Worm (Caenorhabditis elegans): ENCODE results near the gene ptr-19.

ptr-19 gene

DNA sequence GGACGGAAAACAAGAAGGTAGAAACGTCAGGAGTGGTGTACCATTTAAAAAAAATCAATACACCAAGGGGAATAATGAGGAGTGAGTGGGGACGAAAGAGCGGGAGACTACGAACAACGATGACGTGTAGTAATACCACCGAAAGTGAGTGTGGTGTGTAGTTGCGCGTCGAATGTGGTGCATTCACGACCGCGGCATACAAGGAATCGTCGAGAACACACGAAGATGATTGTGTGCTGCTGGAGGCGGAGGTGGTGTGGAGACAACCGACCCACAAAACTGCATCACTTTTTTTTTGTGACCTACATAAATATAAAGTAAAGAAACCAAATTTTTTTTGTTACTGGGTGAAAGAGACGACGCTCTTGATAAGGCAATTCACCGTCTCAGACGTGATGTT lies 36.7 kb downstream of the ptr-19 start (continued):
- TF ChIP-seq ceh-63 (GFP tag; optimal IDR thresholded peaks at IDR 0.05) (no peak), nhr-28 (tag; optimal IDR thresholded peaks at IDR 0.05) (no peak), nhr-85 (tag) (peak; percentile 62), nhr-47 (tag; optimal IDR thresholded peaks at IDR 0.05) (peak; percentile 67), xbp-1 (tag; optimal IDR thresholded peaks at IDR 0.05) (peak; percentile 99), elt-2 (tag; optimal IDR thresholded peaks at IDR 0.05) (peak; percentile 35), nhr-76 (tag; optimal IDR thresholded peaks at IDR 0.05) (no peak), nhr-90 (tag; optimal IDR thresholded peaks at IDR 0.05; ENCODE audit: poor library complexity) (peak; percentile 8), mdl-1 (tag; optimal IDR thresholded peaks at IDR 0.05) (peak in 1 of 2 experiments; percentile 48)

DNA sequence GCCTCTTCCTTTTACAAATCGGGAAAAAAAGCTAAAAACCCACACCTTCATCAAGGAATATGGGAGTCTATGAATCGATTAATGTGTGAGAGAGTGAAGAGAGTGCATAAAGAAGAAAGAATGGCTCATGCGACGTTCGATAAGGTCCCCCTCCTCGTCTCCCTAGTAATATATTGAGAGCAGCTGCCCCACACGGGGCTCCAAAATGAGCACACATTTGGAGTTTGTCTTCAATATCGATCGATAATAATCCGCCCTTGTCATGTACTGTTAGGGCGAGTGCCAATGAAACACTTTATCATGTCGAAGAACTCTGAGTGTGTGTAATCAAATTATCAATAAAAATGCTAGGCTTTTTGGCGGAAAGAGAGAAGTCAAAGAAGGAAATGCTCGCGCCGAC lies 37.6 kb downstream of the ptr-19 start:
- TF ChIP-seq pax-3 (tag; optimal IDR thresholded peaks at IDR 0.05), result peak; percentile 11
- TF ChIP-seq skn-1 (tag; optimal IDR thresholded peaks at IDR 0.05), result no peak
- no peak for TF ChIP-seq F16B12.6 (tag; optimal IDR thresholded peaks at IDR 0.05)
- no peak for TF ChIP-seq nhr-20 (tag; optimal IDR thresholded peaks at IDR 0.05)
- no peak for TF ChIP-seq swsn-7 (tag; optimal IDR thresholded peaks at IDR 0.05)
- TF ChIP-seq elt-2 (tag; optimal IDR thresholded peaks at IDR 0.05), result peak; percentile 34
- no peak for TF ChIP-seq efl-1 (optimal IDR thresholded peaks at IDR 0.05)
- TF ChIP-seq efl-1 (GFP tag; optimal IDR thresholded peaks at IDR 0.05 in 1 of 2), result peak in 1 of 2 experiments; percentile 80
- no peak for TF ChIP-seq hlh-4 (tag; optimal IDR thresholded peaks at IDR 0.05)
- no peak for TF ChIP-seq nhr-19 (GFP tag; conservative IDR thresholded peaks at IDR 0.05)
- TF ChIP-seq lir-3 (tag; optimal IDR thresholded peaks at IDR 0.05; ENCODE audit: poor library complexity), result no peak
- no peak for TF ChIP-seq sox-4 (tag; optimal IDR thresholded peaks at IDR 0.05)
- no peak for TF ChIP-seq ztf-11 (tag; optimal IDR thresholded peaks at IDR 0.05)
- no peak for TF ChIP-seq nhr-85 (tag)
- no peak for TF ChIP-seq zag-1 (tag; optimal IDR thresholded peaks at IDR 0.05)
- TF ChIP-seq lin-35 (GFP tag; optimal IDR thresholded peaks at IDR 0.05), result no peak
- no peak for TF ChIP-seq ets-5 (GFP tag; IDR thresholded peaks at IDR 0.05)
- TF ChIP-seq unc-62 (GFP tag; optimal IDR thresholded peaks at IDR 0.05), result no peak

DNA sequence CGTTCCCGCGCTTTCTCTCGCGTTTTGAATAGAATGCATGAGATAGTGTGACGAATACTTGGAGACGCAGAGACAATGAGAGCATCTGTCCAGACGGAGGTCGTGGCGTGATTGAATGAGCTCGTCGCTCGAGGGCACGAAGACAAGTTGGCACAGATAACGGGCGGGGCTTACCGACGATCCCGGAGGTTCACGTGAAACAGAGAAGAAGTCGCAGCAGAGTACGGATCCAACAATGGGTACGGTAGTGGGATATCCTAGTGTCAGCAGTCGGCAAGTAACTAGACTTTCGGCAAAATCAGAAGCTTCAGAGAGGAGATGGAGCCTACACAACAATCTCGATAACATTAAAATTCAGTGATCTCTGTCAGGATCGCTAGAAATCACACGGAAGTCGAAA lies 38.1 kb downstream of the ptr-19 start:
- no peak for TF ChIP-seq elt-3 (tag; optimal IDR thresholded peaks at IDR 0.05)
- TF ChIP-seq lin-14 (GFP tag; optimal IDR thresholded peaks at IDR 0.05), result peak; percentile 78
- TF ChIP-seq ztf-11 (tag; optimal IDR thresholded peaks at IDR 0.05), result no peak
- TF ChIP-seq C34B4.2 (tag; optimal IDR thresholded peaks at IDR 0.05), result no peak
- no peak for TF ChIP-seq pax-3 (tag; optimal IDR thresholded peaks at IDR 0.05)
- TF ChIP-seq unc-62 (GFP tag; optimal IDR thresholded peaks at IDR 0.05), result no peak
- no peak for TF ChIP-seq snpc-4 (tag; optimal IDR thresholded peaks at IDR 0.05)
- TF ChIP-seq fkh-10 (GFP tag; optimal IDR thresholded peaks at IDR 0.05), result no peak
- TF ChIP-seq efl-1 (optimal IDR thresholded peaks at IDR 0.05), result peak; percentile 33 to 34
- TF ChIP-seq efl-1 (GFP tag; optimal IDR thresholded peaks at IDR 0.05 in 1 of 2), result peak in 1 of 2 experiments; percentile 92
- no peak for TF ChIP-seq ceh-63 (GFP tag; optimal IDR thresholded peaks at IDR 0.05)
- TF ChIP-seq nhr-85 (tag), result no peak
- TF ChIP-seq lir-3 (tag; optimal IDR thresholded peaks at IDR 0.05; ENCODE audit: poor library complexity), result no peak
- no peak for TF ChIP-seq nhr-76 (tag; optimal IDR thresholded peaks at IDR 0.05)
- no peak for TF ChIP-seq F16B12.6 (tag; optimal IDR thresholded peaks at IDR 0.05)
- peak; percentile 74 for TF ChIP-seq nhr-20 (tag; optimal IDR thresholded peaks at IDR 0.05)
- peak; percentile 83 for TF ChIP-seq rnt-1 (tag; optimal IDR thresholded peaks at IDR 0.05)
- peak; percentile 52 for TF ChIP-seq nhr-47 (tag; optimal IDR thresholded peaks at IDR 0.05)
- TF ChIP-seq efl-3 (GFP tag; optimal IDR thresholded peaks at IDR 0.05), result no peak
- no peak for TF ChIP-seq nhr-28 (tag; optimal IDR thresholded peaks at IDR 0.05)
- peak; percentile 86 for TF ChIP-seq nhr-71 (tag; optimal IDR thresholded peaks at IDR 0.05)
- TF ChIP-seq sox-4 (tag; optimal IDR thresholded peaks at IDR 0.05), result no peak
- TF ChIP-seq irx-1 (tag; optimal IDR thresholded peaks at IDR 0.05), result peak; percentile 37
- TF ChIP-seq unc-30 (tag; optimal IDR thresholded peaks at IDR 0.05), result no peak
- no peak for TF ChIP-seq mep-1 (tag; optimal IDR thresholded peaks at IDR 0.05)
- no peak for TF ChIP-seq jun-1 (tag; optimal IDR thresholded peaks at IDR 0.05)
- no peak for TF ChIP-seq nhr-90 (tag; optimal IDR thresholded peaks at IDR 0.05; ENCODE audit: poor library complexity)
- no peak for TF ChIP-seq ceh-90 (tag; optimal IDR thresholded peaks at IDR 0.05)
- TF ChIP-seq ces-1 (GFP tag; optimal IDR thresholded peaks at IDR 0.05), result no peak
- TF ChIP-seq ets-5 (GFP tag; IDR thresholded peaks at IDR 0.05), result no peak
- TF ChIP-seq lin-35 (GFP tag; optimal IDR thresholded peaks at IDR 0.05), result peak in 1 of 2 experiments; percentile 28
- TF ChIP-seq fos-1 (tag; optimal IDR thresholded peaks at IDR 0.05), result no peak
- no peak for TF ChIP-seq isw-1 (GFP tag; IDR thresholded peaks at IDR 0.05)
- TF ChIP-seq dsc-1 (tag; optimal IDR thresholded peaks at IDR 0.05), result peak; percentile 45
- peak; percentile 48 for TF ChIP-seq swsn-7 (tag; optimal IDR thresholded peaks at IDR 0.05)
- peak; percentile 62 for TF ChIP-seq sup-37 (GFP tag; optimal IDR thresholded peaks at IDR 0.05)
- TF ChIP-seq nhr-11 (tag; optimal IDR thresholded peaks at IDR 0.05), result peak; percentile 46
- no peak for TF ChIP-seq unc-86 (tag; optimal IDR thresholded peaks at IDR 0.05)
- TF ChIP-seq egl-13 (tag; optimal IDR thresholded peaks at IDR 0.05), result peak; percentile 17
- no peak for TF ChIP-seq nhr-84 (tag; optimal IDR thresholded peaks at IDR 0.05)
